Fruit fly (Drosophila melanogaster) whole organism, wandering third instar larva: ENCODE data around the gene CG10591.

Source experiments
- Abd-B ChIP-seq: fragments of >200 bp; optimal IDR thresholded peaks from 2 replicates; lab custom pipeline; 2017; ENCODE audit warnings: missing biosample characterization, missing genetic modification characterization
- Dfd ChIP-seq: fragments of >200 bp; optimal IDR thresholded peaks from 2 replicates; lab custom pipeline; 2017; ENCODE audit warnings: missing biosample characterization, missing genetic modification characterization
- N ChIP-seq: fragments of >200 bp; optimal IDR thresholded peaks from 2 replicates; lab custom pipeline; 2018; ENCODE audit warnings: missing biosample characterization, missing external identifiers, missing genetic modification characterization
- Rel ChIP-seq, 2 experiments: fragments of 200-800 bp; sonication (Bioruptor generic) in 1 of 2; optimal IDR thresholded peaks; 2 replicates in 1 of 2; 3 replicates in 1 of 2; lab custom pipeline; 2016 to 2019; ENCODE audit warnings: mild to moderate bottlenecking in 2 of 2, missing biosample characterization in 2 of 2, missing genetic modification characterization in 2 of 2, moderate library complexity in 1 of 2
- br ChIP-seq: fragments of 200-800 bp; sonication (Bioruptor generic); optimal IDR thresholded peaks from 2 replicates; lab custom pipeline; 2016; ENCODE audit warnings: missing biosample characterization, missing genetic modification characterization
- brk ChIP-seq: fragments of 200-800 bp; sonication (Bioruptor generic); optimal IDR thresholded peaks from 2 replicates; lab custom pipeline; 2016; ENCODE audit warnings: missing biosample characterization, mild to moderate bottlenecking, missing genetic modification characterization
- dl ChIP-seq, 2 experiments: fragments of 175-275, 200-275 bp in 1 of 2; fragments of 200-275 bp in 1 of 2; sonication (Bioruptor generic); optimal IDR thresholded peaks; lab custom pipeline; 2018; ENCODE audit warnings: mild to moderate bottlenecking in 2 of 2, missing biosample characterization in 2 of 2, missing genetic modification characterization in 2 of 2, moderate library complexity in 2 of 2; ENCODE audit not compliant: partially characterized antibody in 2 of 2, insufficient read depth in 1 of 2
- dmrt93B ChIP-seq: fragments of 200-800 bp; sonication (Bioruptor generic); optimal IDR thresholded peaks from 2 replicates; lab custom pipeline; 2018; ENCODE audit warnings: missing biosample characterization, mild to moderate bottlenecking, missing genetic modification characterization
- dsf ChIP-seq: sonication (Bioruptor generic); optimal IDR thresholded peaks from 2 replicates; lab custom pipeline; 2016; ENCODE audit warnings: missing biosample characterization, missing genetic modification characterization, borderline replicate concordance
- foxo ChIP-seq, 2 experiments: fragments of 200-800 bp; sonication (Bioruptor generic); optimal IDR thresholded peaks; 2 replicates in 1 of 2; 3 replicates in 1 of 2; lab custom pipeline; 2016 to 2017; ENCODE audit warnings: missing biosample characterization in 2 of 2, missing genetic modification characterization in 2 of 2
- h ChIP-seq: fragments of 200-800 bp; sonication (Bioruptor generic); optimal IDR thresholded peaks from 3 replicates; lab custom pipeline; 2016; ENCODE audit warnings: missing biosample characterization, mild to moderate bottlenecking, missing genetic modification characterization
- pan ChIP-seq: fragments of >200 bp; optimal IDR thresholded peaks from 2 replicates; lab custom pipeline; 2017
- psq ChIP-seq: fragments of 200-800 bp; sonication (Bioruptor generic); optimal IDR thresholded peaks from 3 replicates; lab custom pipeline; 2017; ENCODE audit warnings: missing biosample characterization, mild to moderate bottlenecking, missing genetic modification characterization, moderate library complexity
- usp ChIP-seq: fragments of >200 bp; optimal IDR thresholded peaks from 2 replicates; lab custom pipeline; 2017; ENCODE audit warnings: missing biosample characterization, missing genetic modification characterization

- TF ChIP-seq foxo (GFP tag; optimal IDR thresholded peaks at IDR 0.05; lab: Kevin White, UChicago), result no peak
- TF ChIP-seq usp (GFP tag; lab: Kevin White, UChicago), result no peak
- TF ChIP-seq br, result no peak
- TF ChIP-seq Rel (GFP tag; optimal IDR thresholded peaks at IDR 0.05; lab: Kevin White, UChicago), result no peak
- TF ChIP-seq Rel (tag; optimal IDR thresholded peaks at IDR 0.05; lab: Kevin White, UChicago), result no peak
- peak; percentile 27 for TF ChIP-seq psq
- no peak for TF ChIP-seq Dfd
- TF ChIP-seq pan (lab: Kevin White, UChicago), result no peak
- no peak for TF ChIP-seq brk (GFP tag; lab: Kevin White, UChicago)
- TF ChIP-seq dl (GFP tag; optimal IDR thresholded peaks at IDR 0.05; lab: Kevin White, UChicago; ENCODE audit: insufficient read depth in 1 of 2, partially characterized antibody in 2 of 2), result peak in 1 of 2 experiments; percentile 75
- no peak for TF ChIP-seq N (GFP tag; lab: Kevin White, UChicago)
- TF ChIP-seq h (GFP tag; lab: Kevin White, UChicago), result no peak
- no peak for TF ChIP-seq Abd-B (GFP tag; lab: Kevin White, UChicago)
- TF ChIP-seq dmrt93B, result no peak
- no peak for TF ChIP-seq dsf
These were observed 31.2 kb upstream of the CG10591 start, which contains the start of gene Blimp-1 for dm6 chr3L:5630608-5631080.
